Fruit fly (Drosophila melanogaster) whole organism, prepupa: ENCODE results near the gene Neurl4.

ENCODE experiments used
- Blimp-1 ChIP-seq: fragments of 200-800 bp; sonication (Bioruptor generic); optimal IDR thresholded peaks from 3 replicates; lab custom pipeline; 2017; ENCODE audit warnings: missing biosample characterization, missing genetic modification characterization, mild to moderate bottlenecking, moderate library complexity, missing genetic modification reagents
- CG10669 ChIP-seq: fragments of 200-800 bp; sonication (Bioruptor generic); optimal IDR thresholded peaks from 3 replicates; lab custom pipeline; 2018; ENCODE audit warnings: missing biosample characterization, mild to moderate bottlenecking, missing genetic modification characterization, moderate library complexity
- CG11294 ChIP-seq: fragments of 200-800 bp; sonication (Bioruptor generic); IDR thresholded peaks from 2 replicates; pipeline ENCODE4 v1.3.6; 2022; ENCODE audit warnings: missing biosample characterization, missing genetic modification characterization
- CG11762 ChIP-seq: fragments of 200-800 bp; sonication (Bioruptor generic); optimal IDR thresholded peaks from 3 replicates; lab custom pipeline; 2016; ENCODE audit warnings: missing biosample characterization, missing genetic modification characterization; ENCODE audit not compliant: insufficient read depth
- CG15336 ChIP-seq: fragments of 200-800 bp; sonication (Bioruptor generic); IDR thresholded peaks from 2 replicates; pipeline ENCODE4 v1.3.6; 2022; ENCODE audit warnings: missing biosample characterization, missing genetic modification characterization
- CG1621 ChIP-seq: fragments of 200-800 bp; sonication (Bioruptor generic); optimal IDR thresholded peaks from 3 replicates; lab custom pipeline; 2018; ENCODE audit warnings: missing biosample characterization, mild to moderate bottlenecking, missing genetic modification characterization
- CG16779 ChIP-seq: fragments of 200-800 bp; sonication (Bioruptor generic); optimal IDR thresholded peaks from 3 replicates; lab custom pipeline; 2017; ENCODE audit warnings: missing biosample characterization, mild to moderate bottlenecking, missing genetic modification characterization
- CG3032 ChIP-seq: fragments of 200-800 bp; optimal IDR thresholded peaks from 2 replicates; lab custom pipeline; 2019; ENCODE audit warnings: missing biosample characterization, mild to moderate bottlenecking, missing genetic modification characterization, moderate library complexity
- CG31627 ChIP-seq: fragments of 200-800 bp; sonication (Bioruptor generic); optimal IDR thresholded peaks from 3 replicates; lab custom pipeline; 2016; ENCODE audit warnings: missing biosample characterization, missing genetic modification characterization
- CG32006 ChIP-seq: fragments of 200-800 bp; sonication (Bioruptor generic); optimal IDR thresholded peaks from 3 replicates; lab custom pipeline; 2017; ENCODE audit warnings: missing biosample characterization, mild to moderate bottlenecking, missing genetic modification characterization
- CG34406 ChIP-seq: fragments of 200-800 bp; sonication (Bioruptor generic); optimal IDR thresholded peaks from 3 replicates; lab custom pipeline; 2016; ENCODE audit warnings: missing biosample characterization, missing genetic modification characterization
- CG3919 ChIP-seq: fragments of 200-800 bp; sonication (Bioruptor generic); optimal IDR thresholded peaks from 3 replicates; lab custom pipeline; 2016; ENCODE audit warnings: missing biosample characterization, missing genetic modification characterization
- CG4318 ChIP-seq: fragments of 200-800 bp; sonication (Bioruptor generic); optimal IDR thresholded peaks from 3 replicates; lab custom pipeline; 2017; ENCODE audit warnings: missing biosample characterization, mild to moderate bottlenecking, missing genetic modification characterization
- CG6163 ChIP-seq: fragments of 200-800 bp; sonication (Bioruptor generic); IDR thresholded peaks from 3 replicates; pipeline ENCODE4 v1.3.6; 2022; ENCODE audit warnings: missing biosample characterization, missing genetic modification characterization
- CG6276 ChIP-seq: fragments of 200-800 bp; sonication (Bioruptor generic); optimal IDR thresholded peaks from 2 replicates; lab custom pipeline; 2017; ENCODE audit warnings: missing biosample characterization, mild to moderate bottlenecking, missing genetic modification characterization
- CG6792 ChIP-seq: fragments of 200-800 bp; sonication (Bioruptor generic); optimal IDR thresholded peaks from 3 replicates; lab custom pipeline; 2016; ENCODE audit warnings: missing biosample characterization, missing genetic modification characterization
- CG6808 ChIP-seq: fragments of 200-800 bp; sonication (Bioruptor generic); optimal IDR thresholded peaks from 3 replicates; lab custom pipeline; 2017; ENCODE audit warnings: missing biosample characterization, missing genetic modification characterization, mild to moderate bottlenecking, moderate library complexity, missing genetic modification reagents
- CG6854 ChIP-seq: fragments of 200-800 bp; sonication (Bioruptor generic); optimal IDR thresholded peaks from 2 replicates; lab custom pipeline; 2017; ENCODE audit warnings: missing biosample characterization, mild to moderate bottlenecking, missing genetic modification characterization
- CG7368 ChIP-seq: fragments of 200-800 bp; sonication (Bioruptor generic); optimal IDR thresholded peaks from 3 replicates; lab custom pipeline; 2016; ENCODE audit warnings: missing biosample characterization, missing genetic modification characterization
- CG8319 ChIP-seq: fragments of 200-800 bp; sonication (Bioruptor generic); optimal IDR thresholded peaks from 3 replicates; lab custom pipeline; 2016; ENCODE audit warnings: missing biosample characterization, missing genetic modification characterization
- CG8632 ChIP-seq: fragments of 200-800 bp; sonication (Bioruptor generic); optimal IDR thresholded peaks from 3 replicates; lab custom pipeline; 2016; ENCODE audit warnings: missing biosample characterization, missing genetic modification characterization
- CG9139 ChIP-seq: fragments of 200-800 bp; sonication (Bioruptor generic); optimal IDR thresholded peaks from 3 replicates; lab custom pipeline; 2017; ENCODE audit warnings: missing biosample characterization, mild to moderate bottlenecking, missing genetic modification characterization
- Eip75B ChIP-seq: fragments of 200-800 bp; sonication (Bioruptor generic); optimal IDR thresholded peaks from 3 replicates; lab custom pipeline; 2016; ENCODE audit warnings: missing biosample characterization, missing genetic modification characterization
- Eip78C ChIP-seq: fragments of 200-800 bp; sonication (Bioruptor generic); peaks from one replicate; lab custom pipeline; 2016; ENCODE audit warnings: missing biosample characterization, missing genetic modification characterization
- Eip93F ChIP-seq: fragments of 200-800 bp; sonication (Bioruptor generic); optimal IDR thresholded peaks from 2 replicates; lab custom pipeline; 2016; ENCODE audit warnings: missing biosample characterization, mild to moderate bottlenecking, missing genetic modification characterization
- Ets96B ChIP-seq: fragments of 200-800 bp; optimal IDR thresholded peaks from 2 replicates; lab custom pipeline; 2019; ENCODE audit warnings: missing biosample characterization, mild to moderate bottlenecking, missing genetic modification characterization, moderate library complexity
- Gug ChIP-seq: fragments of 200-800 bp; sonication (Bioruptor generic); IDR thresholded peaks from 2 replicates; pipeline ENCODE4 v1.3.6; 2022; ENCODE audit warnings: missing biosample characterization, missing genetic modification characterization
- Hr4 ChIP-seq: fragments of 200-800 bp; sonication (Bioruptor generic); optimal IDR thresholded peaks from 3 replicates; lab custom pipeline; 2016; ENCODE audit warnings: missing biosample characterization, missing genetic modification characterization
- Lpt ChIP-seq: fragments of 200-800 bp; sonication (Bioruptor generic); optimal IDR thresholded peaks from 3 replicates; lab custom pipeline; 2016; ENCODE audit warnings: missing biosample characterization, missing genetic modification characterization
- Met ChIP-seq: fragments of 200-800 bp; sonication (Bioruptor generic); optimal IDR thresholded peaks from 3 replicates; lab custom pipeline; 2016; ENCODE audit warnings: missing biosample characterization, missing genetic modification characterization
- OdsH ChIP-seq: fragments of 200-800 bp; sonication (Bioruptor generic); optimal IDR thresholded peaks from 3 replicates; lab custom pipeline; 2016; ENCODE audit warnings: missing biosample characterization, missing genetic modification characterization
- Smox ChIP-seq: fragments of 200-800 bp; sonication (Bioruptor generic); optimal IDR thresholded peaks from 3 replicates; lab custom pipeline; 2016; ENCODE audit warnings: missing biosample characterization, missing genetic modification characterization
- Sox15 ChIP-seq: fragments of 200-800 bp; sonication (Bioruptor generic); optimal IDR thresholded peaks from 3 replicates; lab custom pipeline; 2016; ENCODE audit warnings: missing biosample characterization, missing genetic modification characterization
- achi ChIP-seq: fragments of 200-800 bp; sonication (Bioruptor generic); optimal IDR thresholded peaks from 3 replicates; lab custom pipeline; 2016; ENCODE audit warnings: missing biosample characterization, missing genetic modification characterization
- acj6 ChIP-seq: fragments of 200-800 bp; sonication (Bioruptor generic); optimal IDR thresholded peaks from 3 replicates; lab custom pipeline; 2016; ENCODE audit warnings: missing biosample characterization, missing genetic modification characterization
- cyc ChIP-seq: fragments of 200-800 bp; sonication (Bioruptor generic); optimal IDR thresholded peaks from 3 replicates; lab custom pipeline; 2016; ENCODE audit warnings: missing biosample characterization, missing genetic modification characterization
- dac ChIP-seq: fragments of 200-800 bp; sonication (Bioruptor generic); optimal IDR thresholded peaks from 2 replicates; lab custom pipeline; 2017; ENCODE audit warnings: missing biosample characterization, mild to moderate bottlenecking, missing genetic modification characterization
- dsx ChIP-seq: fragments of 200-800 bp; optimal IDR thresholded peaks from 3 replicates; lab custom pipeline; 2019; ENCODE audit warnings: missing biosample characterization, mild to moderate bottlenecking, missing genetic modification characterization, moderate library complexity; ENCODE audit not compliant: poor library complexity, severe bottlenecking
- eg ChIP-seq: fragments of 200-800 bp; sonication (Bioruptor generic); IDR thresholded peaks from 3 replicates; pipeline ENCODE4 v1.3.6; 2022; ENCODE audit warnings: missing biosample characterization, missing genetic modification characterization
- esn ChIP-seq: fragments of 200-800 bp; sonication (Bioruptor generic); optimal IDR thresholded peaks from 2 replicates; lab custom pipeline; 2016; ENCODE audit warnings: missing biosample characterization, mild to moderate bottlenecking, missing genetic modification characterization, moderate library complexity
- fd59A ChIP-seq: fragments of 200-800 bp; sonication (Bioruptor generic); optimal IDR thresholded peaks from 2 replicates; lab custom pipeline; 2017; ENCODE audit warnings: missing biosample characterization, mild to moderate bottlenecking, missing genetic modification characterization, missing genetic modification reagents
- fd85E ChIP-seq: fragments of 200-800 bp; sonication (Bioruptor generic); optimal IDR thresholded peaks from 3 replicates; lab custom pipeline; 2016; ENCODE audit warnings: missing biosample characterization, missing genetic modification characterization
- fkh ChIP-seq: fragments of 200-800 bp; sonication (Bioruptor generic); optimal IDR thresholded peaks from 3 replicates; lab custom pipeline; 2017; ENCODE audit warnings: missing biosample characterization, mild to moderate bottlenecking, missing genetic modification characterization, moderate library complexity
- lz ChIP-seq: fragments of 200-800 bp; sonication (Bioruptor generic); optimal IDR thresholded peaks from 3 replicates; lab custom pipeline; 2016; ENCODE audit warnings: missing biosample characterization, missing genetic modification characterization
- pdm3 ChIP-seq: fragments of 200-800 bp; sonication (Bioruptor generic); optimal IDR thresholded peaks from 3 replicates; lab custom pipeline; 2016; ENCODE audit warnings: missing biosample characterization, missing genetic modification characterization
- spab ChIP-seq: fragments of 200-800 bp; sonication (Bioruptor generic); optimal IDR thresholded peaks from 2 replicates; lab custom pipeline; 2017; ENCODE audit warnings: missing biosample characterization, mild to moderate bottlenecking, missing genetic modification characterization, missing genetic modification reagents
- ss ChIP-seq, 2 experiments: fragments of 200-800 bp; sonication (Bioruptor generic); optimal IDR thresholded peaks; 2 replicates in 1 of 2; 3 replicates in 1 of 2; lab custom pipeline; 2017 to 2018; ENCODE audit warnings: mild to moderate bottlenecking in 2 of 2, missing biosample characterization in 2 of 2, missing genetic modification characterization in 2 of 2, moderate library complexity in 1 of 2
- svp ChIP-seq: fragments of 200-800 bp; sonication (Bioruptor generic); peaks from one replicate; lab custom pipeline; 2016; ENCODE audit warnings: missing biosample characterization, missing genetic modification characterization
- topi ChIP-seq: fragments of 200-800 bp; sonication (Bioruptor generic); optimal IDR thresholded peaks from 3 replicates; lab custom pipeline; 2016; ENCODE audit warnings: missing biosample characterization, missing genetic modification characterization
- vri ChIP-seq: fragments of 200-800 bp; sonication (Bioruptor generic); optimal IDR thresholded peaks from 3 replicates; lab custom pipeline; 2016; ENCODE audit warnings: missing biosample characterization, mild to moderate bottlenecking, missing genetic modification characterization

Neurl4 gene

dm6 chr3L:14031171-14032126 lies 18.2 kb downstream of the Neurl4 start, which contains the start of the genes CG6650 and endos:
CG6650 (plus strand) TSS chr3L:14031450.
endos (minus strand) TSS chr3L:14031706.
- TF ChIP-seq Eip75B (GFP tag; lab: Kevin White, UChicago) (no peak), CG11294 (GFP tag; lab: Robert Waterston, UW) (no peak; the same call in 1 of the 2 replicates), CG6808 (GFP tag; lab: Kevin White, UChicago) (peak; percentile 63), dac (peak; percentile 4), Hr4 (GFP tag; lab: Kevin White, UChicago) (peak; percentile 44), OdsH (peak; percentile 39), CG8319 (no peak), CG9139 (GFP tag; lab: Kevin White, UChicago) (peak; percentile 35), CG34406 (GFP tag; lab: Kevin White, UChicago) (peak; percentile 14), dsx (GFP tag; lab: Kevin White, UChicago) (peak; percentile 25), topi (GFP tag; lab: Kevin White, UChicago) (no peak), CG11762 (GFP tag; lab: Kevin White, UChicago) (peak; percentile 17), Eip93F (peak; percentile 41), CG8632 (GFP tag; lab: Kevin White, UChicago) (no peak), Met (GFP tag; lab: Kevin White, UChicago) (peak; percentile 11), CG1621 (tag; lab: Kevin White, UChicago) (peak; percentile 24), CG6276 (GFP tag; lab: Kevin White, UChicago) (no peak), CG6163 (GFP tag; lab: Robert Waterston, UW) (peak; percentile 19), Blimp-1 (GFP tag; lab: Kevin White, UChicago) (no peak), Smox (GFP tag; lab: Kevin White, UChicago) (no peak), CG6792 (GFP tag; lab: Kevin White, UChicago) (no peak), esn (GFP tag; lab: Kevin White, UChicago) (peak; percentile 20), Ets96B (tag; lab: Kevin White, UChicago) (no peak), acj6 (GFP tag; lab: Kevin White, UChicago) (peak; percentile 25), CG3032 (tag; lab: Kevin White, UChicago) (peak; percentile 35), CG4318 (GFP tag; lab: Kevin White, UChicago) (no peak), vri (GFP tag; lab: Kevin White, UChicago) (peak; percentile 54), eg (GFP tag; lab: Robert Waterston, UW) (no peak), CG15336 (no peak; the same call in 1 of the 2 replicates), fd59A (GFP tag; lab: Kevin White, UChicago) (no peak), Sox15 (GFP tag; lab: Kevin White, UChicago) (no peak), CG32006 (peak; percentile 48), CG6854 (peak; percentile 11), achi (GFP tag; lab: Kevin White, UChicago) (peak; percentile 22), Eip78C (peak; percentile 74), pdm3 (no peak), CG7368 (GFP tag; lab: Kevin White, UChicago) (no peak), Lpt (GFP tag; lab: Kevin White, UChicago) (no peak), spab (GFP tag; lab: Kevin White, UChicago) (no peak), CG16779 (tag; lab: Kevin White, UChicago) (peak; percentile 65), CG10669 (GFP tag; lab: Kevin White, UChicago) (peak; percentile 19), Gug (GFP tag; lab: Robert Waterston, UW) (no peak), CG31627 (GFP tag; lab: Kevin White, UChicago) (no peak), fkh (GFP tag; lab: Kevin White, UChicago) (peak; percentile 81), fd85E (GFP tag; lab: Kevin White, UChicago) (no peak), CG3919 (GFP tag; lab: Kevin White, UChicago) (peak; percentile 5), cyc (GFP tag; lab: Kevin White, UChicago) (peak; percentile 8), ss (GFP tag; optimal IDR thresholded peaks at IDR 0.05; lab: Kevin White, UChicago) (peak; percentile 64), lz (GFP tag; lab: Kevin White, UChicago) (peak; percentile 12), svp (GFP tag; lab: Kevin White, UChicago) (peak; percentile 74)
